Worm (Caenorhabditis elegans): Measurements from ENCODE around the gene cal-4.

DNA sequence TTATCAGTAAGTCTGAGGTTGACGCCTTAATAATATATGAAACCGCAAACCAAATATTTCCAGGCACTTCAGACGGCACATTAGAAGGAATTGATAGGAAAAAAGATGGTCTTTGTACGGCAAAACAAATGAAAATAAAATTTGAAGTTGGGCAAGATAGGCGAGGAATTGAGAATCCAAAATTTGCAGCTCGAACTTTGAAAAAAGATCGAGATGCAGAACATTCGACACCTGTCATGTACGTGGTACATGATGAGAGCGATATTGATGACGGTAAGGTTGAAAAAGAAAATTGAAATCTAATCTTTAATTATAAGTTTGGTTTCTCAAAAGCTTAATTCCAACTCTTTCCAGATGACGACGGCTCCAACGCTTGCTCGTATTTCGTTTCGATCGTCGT, 56.4 kb downstream of the cal-4 start:
- TF ChIP-seq hmg-4 (GFP tag; optimal IDR thresholded peaks at IDR 0.05) (no peak), flt-1 (GFP tag; IDR thresholded peaks at IDR 0.05) (no peak), F13C5.2 (tag; optimal IDR thresholded peaks at IDR 0.05) (no peak), ama-1 (optimal IDR thresholded peaks at IDR 0.05) (no peak)
